Fruit fly (Drosophila melanogaster) whole organism, adult: ENCODE data around the gene ec.

Source experiments
- CG11617 ChIP-seq: fragments of 200-800 bp; sonication (Bioruptor generic); optimal IDR thresholded peaks from 2 replicates; lab custom pipeline; 2017; ENCODE audit warnings: mild to moderate bottlenecking, missing biosample characterization, missing genetic modification reagents, missing genetic modification characterization
- CG12768 ChIP-seq: fragments of 200-800 bp; sonication (Bioruptor generic); optimal IDR thresholded peaks from 2 replicates; lab custom pipeline; 2017; ENCODE audit warnings: missing biosample characterization, missing genetic modification characterization, mild to moderate bottlenecking, moderate library complexity, missing genetic modification reagents
- CG14711 ChIP-seq: fragments of 200-800 bp; sonication (Bioruptor generic); optimal IDR thresholded peaks from 2 replicates; lab custom pipeline; 2018; ENCODE audit warnings: missing biosample characterization, mild to moderate bottlenecking, missing genetic modification characterization, moderate library complexity
- CG1620 ChIP-seq: fragments of 200-800 bp; sonication (Bioruptor generic); optimal IDR thresholded peaks from 2 replicates; lab custom pipeline; 2016; ENCODE audit warnings: missing biosample characterization, missing genetic modification characterization
- CG33017 ChIP-seq: fragments of 200-800 bp; sonication (Bioruptor generic); optimal IDR thresholded peaks from 2 replicates; lab custom pipeline; 2018; ENCODE audit warnings: missing biosample characterization, mild to moderate bottlenecking, missing genetic modification characterization, moderate library complexity
- CG5204 ChIP-seq: fragments of 200-800 bp; sonication (Bioruptor generic); optimal IDR thresholded peaks from 2 replicates; lab custom pipeline; 2016; ENCODE audit warnings: missing biosample characterization, missing genetic modification characterization
- CG7045 ChIP-seq: fragments of 200-800 bp; sonication (Bioruptor generic); optimal IDR thresholded peaks from 2 replicates; lab custom pipeline; 2017; ENCODE audit warnings: missing biosample characterization, mild to moderate bottlenecking, missing genetic modification characterization
- CG7101 ChIP-seq: fragments of 200-800 bp; sonication (Bioruptor generic); optimal IDR thresholded peaks from 2 replicates; lab custom pipeline; 2018; ENCODE audit warnings: missing biosample characterization, mild to moderate bottlenecking, missing genetic modification characterization, moderate library complexity
- Clk ChIP-seq: fragments of 200-800 bp; sonication (Bioruptor generic); optimal IDR thresholded peaks from 2 replicates; lab custom pipeline; 2017; ENCODE audit warnings: missing biosample characterization, missing genetic modification characterization
- Crg-1 ChIP-seq: fragments of 200-800 bp; sonication (Bioruptor generic); optimal IDR thresholded peaks from 2 replicates; lab custom pipeline; 2016; ENCODE audit warnings: missing biosample characterization, missing genetic modification characterization
- Hr96 ChIP-seq: fragments of 200-800 bp; sonication (Bioruptor generic); optimal IDR thresholded peaks from 2 replicates; lab custom pipeline; 2016; ENCODE audit warnings: missing biosample characterization, missing genetic modification characterization
- Mnt ChIP-seq: fragments of 200-800 bp; sonication (Bioruptor generic); optimal IDR thresholded peaks from 2 replicates; lab custom pipeline; 2016; ENCODE audit warnings: missing biosample characterization, mild to moderate bottlenecking, missing genetic modification characterization
- bab1 ChIP-seq: fragments of 200-800 bp; sonication (Bioruptor generic); optimal IDR thresholded peaks from 3 replicates; lab custom pipeline; 2019; ENCODE audit warnings: missing biosample characterization, mild to moderate bottlenecking, missing genetic modification characterization, moderate library complexity
- cic ChIP-seq: fragments of 200-800 bp; sonication (Bioruptor generic); optimal IDR thresholded peaks from 2 replicates; lab custom pipeline; 2017; ENCODE audit warnings: missing biosample characterization, mild to moderate bottlenecking, missing genetic modification characterization, moderate library complexity
- cnc ChIP-seq, 2 experiments: fragments of >200 bp; optimal IDR thresholded peaks; 2 replicates each; lab custom pipeline; 2017
- kay ChIP-seq: fragments of 200-800 bp; sonication (Bioruptor generic); peaks from one replicate; lab custom pipeline; 2016; ENCODE audit warnings: missing biosample characterization, missing genetic modification characterization, borderline replicate concordance
- ovo ChIP-seq: fragments of 200-800 bp; sonication (Bioruptor generic); optimal IDR thresholded peaks from 2 replicates; lab custom pipeline; 2016; ENCODE audit warnings: missing biosample characterization, missing genetic modification characterization
- pad ChIP-seq: fragments of 200-800 bp; sonication (Bioruptor generic); optimal IDR thresholded peaks from 3 replicates; lab custom pipeline; 2017; ENCODE audit warnings: missing biosample characterization, missing genetic modification characterization, mild to moderate bottlenecking, moderate library complexity, missing genetic modification reagents
- tj ChIP-seq: fragments of 200-800 bp; sonication (Bioruptor generic); optimal IDR thresholded peaks from 3 replicates; lab custom pipeline; 2017; ENCODE audit warnings: missing biosample characterization, mild to moderate bottlenecking, missing genetic modification characterization, moderate library complexity
- toe ChIP-seq: fragments of 200-800 bp; sonication (Bioruptor generic); optimal IDR thresholded peaks from 2 replicates; lab custom pipeline; 2016; ENCODE audit warnings: missing biosample characterization, missing genetic modification characterization

The ec gene

DNA sequence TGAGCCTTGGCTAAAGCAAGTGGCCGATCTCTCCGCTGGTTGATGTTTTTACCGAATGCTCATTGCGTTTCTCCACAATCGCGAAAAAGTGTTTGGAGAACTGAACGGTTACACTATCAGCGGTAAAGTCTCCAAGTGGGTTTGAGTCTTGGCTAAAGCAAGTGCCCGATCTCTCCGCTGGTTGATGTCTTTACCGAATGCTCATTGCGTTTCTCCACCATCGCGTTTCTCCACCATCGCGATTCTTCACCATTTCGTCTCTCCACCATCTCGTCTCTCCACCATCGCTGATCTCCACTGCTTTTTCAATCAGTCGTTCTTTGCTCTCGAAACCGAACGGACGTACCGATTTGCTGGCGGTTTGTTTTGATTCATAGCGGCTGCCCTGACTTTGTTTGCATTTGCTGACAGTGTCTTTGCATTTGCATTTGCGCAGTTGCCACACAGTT is at the start of gene ec:
ec (plus strand) TSS at position 359 of the 449 bp plus-strand sequence.
- TF ChIP-seq CG5204 (GFP tag; lab: Kevin White, UChicago) = no peak
- peak; percentile 25 for TF ChIP-seq tj (GFP tag; lab: Kevin White, UChicago)
- TF ChIP-seq ovo (GFP tag; lab: Kevin White, UChicago) = peak; percentile 7
- TF ChIP-seq Hr96 (GFP tag; lab: Kevin White, UChicago) = no peak
- TF ChIP-seq pad (GFP tag; lab: Kevin White, UChicago) = peak; percentile 44
- TF ChIP-seq bab1 = peak; percentile 9
- TF ChIP-seq Mnt = peak; percentile 1

DNA sequence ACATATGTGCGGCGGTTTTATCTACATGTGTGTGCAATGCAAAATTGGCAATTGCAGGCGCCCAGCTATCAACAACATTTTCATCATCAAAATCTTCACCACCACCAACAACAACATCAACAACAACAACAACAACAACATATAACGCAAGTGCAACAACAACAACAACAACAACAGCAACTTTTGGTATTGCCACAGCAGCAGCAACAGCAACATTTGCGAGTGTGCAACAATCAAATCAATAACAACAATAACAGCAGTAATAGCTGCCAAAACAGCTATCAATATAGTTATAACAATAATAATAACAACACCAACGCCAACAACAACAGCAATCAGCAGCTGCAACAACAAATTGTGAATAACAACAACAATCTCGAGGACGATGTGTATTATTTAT is 49.1 kb upstream of the ec start:
- TF ChIP-seq kay (no peak), CG7101 (tag; lab: Kevin White, UChicago) (no peak)

DNA sequence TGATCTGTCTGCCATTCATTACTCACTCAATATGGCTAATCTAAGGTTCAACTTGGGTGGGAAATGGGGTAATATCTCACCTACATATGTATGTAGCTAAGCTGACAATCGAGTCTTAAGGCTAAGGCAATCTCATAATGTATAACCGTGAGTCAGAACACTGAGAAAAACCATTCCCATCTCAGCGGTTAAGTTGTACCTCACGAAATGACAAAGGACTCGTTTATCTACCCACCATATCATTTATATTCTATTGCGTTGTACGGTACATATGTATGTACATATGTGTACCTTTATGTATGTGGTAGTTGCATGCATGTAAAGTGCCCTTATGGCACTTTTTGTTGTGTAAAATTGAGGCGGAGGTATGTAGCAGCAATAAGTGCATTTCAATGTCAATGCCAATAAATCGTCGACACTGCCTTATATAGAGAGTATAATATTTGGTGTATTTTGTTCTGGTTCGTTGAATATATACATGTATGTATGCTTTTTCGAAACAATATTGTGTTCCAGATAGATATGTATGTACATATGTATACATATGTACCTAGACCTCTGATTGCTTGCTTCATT is 48.5 kb upstream of the ec start:
- TF ChIP-seq CG7045 = no peak
- TF ChIP-seq CG5204 (GFP tag; lab: Kevin White, UChicago) = no peak
- no peak for TF ChIP-seq cic (GFP tag; lab: Kevin White, UChicago)
- no peak for TF ChIP-seq ovo (GFP tag; lab: Kevin White, UChicago)
- TF ChIP-seq pad (GFP tag; lab: Kevin White, UChicago) = no peak
- peak; percentile 63 for TF ChIP-seq tj (GFP tag; lab: Kevin White, UChicago)
- peak; percentile 33 for TF ChIP-seq bab1
- TF ChIP-seq CG14711 (tag; lab: Kevin White, UChicago) = no peak
- no peak for TF ChIP-seq CG7101 (tag; lab: Kevin White, UChicago)
- TF ChIP-seq CG12768 (GFP tag; lab: Kevin White, UChicago) = no peak
- TF ChIP-seq toe = no peak
- no peak for TF ChIP-seq Clk (GFP tag; lab: Kevin White, UChicago)
- no peak for TF ChIP-seq CG1620 (GFP tag; lab: Kevin White, UChicago)
- TF ChIP-seq Crg-1 (GFP tag; lab: Kevin White, UChicago) = peak; percentile 16
- TF ChIP-seq Hr96 (GFP tag; lab: Kevin White, UChicago) = no peak
- TF ChIP-seq cnc (optimal IDR thresholded peaks at IDR 0.05; lab: Kevin White, UChicago) = no peak
- no peak for TF ChIP-seq kay
- no peak for TF ChIP-seq Mnt
- TF ChIP-seq CG33017 (tag; lab: Kevin White, UChicago) = no peak
- no peak for TF ChIP-seq CG11617 (GFP tag; lab: Kevin White, UChicago)

DNA sequence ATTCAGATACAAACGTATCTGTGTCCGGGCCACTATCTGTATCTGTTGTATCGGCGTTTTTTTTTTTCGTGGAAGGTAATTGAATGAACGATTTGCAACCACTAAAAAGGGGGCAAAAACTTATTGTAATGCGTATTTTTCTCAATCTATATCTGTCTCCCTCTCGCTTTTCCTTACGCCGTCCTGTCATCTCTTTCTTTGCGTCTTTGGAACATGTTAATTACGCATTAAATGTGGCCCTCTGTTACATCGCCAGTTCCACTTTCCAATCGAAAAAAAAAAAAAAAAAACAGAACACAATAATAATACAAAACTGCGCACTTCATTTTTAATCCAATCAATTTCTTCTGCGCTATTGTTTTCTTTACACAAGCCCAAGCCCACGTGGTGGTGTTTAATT is 47.3 kb upstream of the ec start:
- TF ChIP-seq CG14711 (tag; lab: Kevin White, UChicago) (no peak), Mnt (no peak), CG12768 (GFP tag; lab: Kevin White, UChicago) (no peak)

DNA sequence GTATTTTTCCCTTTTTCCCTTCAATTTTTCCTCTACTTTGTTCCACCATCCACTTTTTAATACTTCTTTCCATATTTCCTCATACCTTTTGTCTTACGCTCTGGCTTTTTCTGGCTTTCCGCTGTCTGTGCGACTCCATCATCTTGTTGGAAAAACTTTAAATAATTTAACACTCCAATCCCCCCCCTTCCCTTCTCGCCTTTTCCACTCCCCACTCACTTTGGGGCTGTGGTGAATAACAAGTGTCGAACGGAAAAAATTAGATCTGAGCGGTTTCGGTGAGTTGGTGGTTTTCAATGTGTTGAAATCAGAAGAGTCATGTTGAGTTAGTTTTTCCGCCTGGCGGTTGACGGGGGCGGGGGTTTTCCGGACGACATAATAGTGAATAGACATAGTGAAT is 44.4 kb upstream of the ec start:
- TF ChIP-seq bab1 (no peak), CG33017 (tag; lab: Kevin White, UChicago) (no peak), CG11617 (GFP tag; lab: Kevin White, UChicago) (no peak), Mnt (no peak), Crg-1 (GFP tag; lab: Kevin White, UChicago) (no peak), kay (no peak), CG1620 (GFP tag; lab: Kevin White, UChicago) (no peak), CG7101 (tag; lab: Kevin White, UChicago) (no peak), Hr96 (GFP tag; lab: Kevin White, UChicago) (no peak), CG7045 (no peak), Clk (GFP tag; lab: Kevin White, UChicago) (no peak), pad (GFP tag; lab: Kevin White, UChicago) (no peak), ovo (GFP tag; lab: Kevin White, UChicago) (no peak), toe (no peak), cic (GFP tag; lab: Kevin White, UChicago) (no peak), tj (GFP tag; lab: Kevin White, UChicago) (no peak), CG14711 (tag; lab: Kevin White, UChicago) (no peak), CG12768 (GFP tag; lab: Kevin White, UChicago) (no peak)

DNA sequence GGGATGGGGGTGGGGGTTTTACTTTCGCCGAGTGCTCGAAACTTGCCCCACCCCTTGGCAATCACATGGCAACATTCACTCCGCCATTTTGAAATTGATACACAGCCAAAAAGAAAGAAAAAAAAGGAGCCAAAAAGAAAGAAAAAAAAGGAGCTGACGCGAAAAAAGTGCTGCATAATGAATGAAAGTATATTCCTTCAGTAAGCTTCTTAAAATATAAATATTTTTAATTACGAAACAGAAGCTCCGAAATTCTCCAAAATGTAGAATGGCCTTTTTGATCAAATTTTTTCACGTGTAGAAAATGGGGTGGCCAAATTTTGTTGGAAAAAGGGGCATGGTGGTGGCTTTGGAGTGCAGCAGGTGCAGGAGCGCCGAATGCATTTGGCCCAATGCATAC is 43.3 kb upstream of the ec start:
- TF ChIP-seq tj (GFP tag; lab: Kevin White, UChicago) (peak; percentile 3), CG14711 (tag; lab: Kevin White, UChicago) (peak; percentile 24), Mnt (no peak), CG12768 (GFP tag; lab: Kevin White, UChicago) (peak; percentile 15), CG7045 (peak; percentile 15), cnc (optimal IDR thresholded peaks at IDR 0.05; lab: Kevin White, UChicago) (no peak), bab1 (no peak), CG7101 (tag; lab: Kevin White, UChicago) (peak; percentile 2), Clk (GFP tag; lab: Kevin White, UChicago) (no peak), CG33017 (tag; lab: Kevin White, UChicago) (no peak), ovo (GFP tag; lab: Kevin White, UChicago) (no peak)

DNA sequence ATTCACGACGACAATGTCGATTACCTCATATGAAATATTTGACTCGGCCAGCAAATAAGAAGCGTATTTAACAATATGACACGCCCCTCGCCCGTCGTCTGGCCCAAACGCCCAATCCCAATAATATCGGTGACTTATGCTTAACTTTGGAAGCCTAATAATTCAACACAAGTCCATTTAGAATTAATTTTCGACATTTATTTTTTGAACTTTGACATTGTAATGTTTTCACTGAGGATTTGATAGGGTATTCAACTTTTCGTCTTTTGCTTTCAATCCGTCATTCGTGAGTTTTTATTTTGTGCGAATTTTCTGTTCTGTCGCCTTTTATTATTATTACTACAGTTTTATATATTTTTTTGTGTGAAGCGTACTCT is 39.1 kb upstream of the ec start:
- TF ChIP-seq cnc (optimal IDR thresholded peaks at IDR 0.05; lab: Kevin White, UChicago) = no peak
